Fruit fly (Drosophila melanogaster) Kc167 (cell line): ENCODE data around the gene CG32713.

ENCODE experiments used
- h ChIP-seq: fragments of >200 bp; optimal IDR thresholded peaks from 3 replicates; lab custom pipeline; 2018; ENCODE audit warnings: missing external identifiers
- psq ChIP-seq: fragments of >200 bp; optimal IDR thresholded peaks from 2 replicates; lab custom pipeline; 2017; ENCODE audit warnings: missing external identifiers

DNA sequence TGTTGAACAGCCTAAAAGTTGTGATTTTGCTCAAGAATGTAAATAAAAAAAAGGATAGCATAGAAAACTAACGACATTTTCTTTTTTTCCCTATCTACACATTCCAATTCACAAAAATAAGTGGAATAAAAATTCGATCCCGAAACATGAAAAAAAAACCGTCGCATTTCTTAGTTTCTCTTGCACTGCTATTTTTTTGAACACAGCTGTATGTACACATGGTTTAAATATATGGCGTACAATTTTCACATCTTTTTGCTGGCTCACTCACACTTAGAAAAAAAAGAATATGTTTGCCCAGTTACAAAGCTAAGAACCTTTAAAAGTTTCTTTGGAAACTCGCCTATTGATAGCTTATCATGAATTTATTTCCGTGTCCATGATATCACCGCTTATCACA is 2.8 kb upstream of the CG32713 start:
- TF ChIP-seq h (lab: Kevin White, UChicago) (no peak), psq (lab: Kevin White, UChicago) (no peak)
